Worm (Caenorhabditis elegans): Measurements from ENCODE around the gene pbs-6.

Gene pbs-6

ce11 chrIII:8278801-8279200 lies 34.9 kb upstream of the pbs-6 start, which contains the start of gene mig-10:
mig-10 (plus strand) TSS chrIII:8279101.
- TF ChIP-seq nhr-10 (tag; optimal IDR thresholded peaks at IDR 0.05) (no peak), gmeb-1 (tag; optimal IDR thresholded peaks at IDR 0.05) (no peak), blmp-1 (tag; optimal IDR thresholded peaks at IDR 0.05; ENCODE audit: insufficient read depth) (no peak), nhr-25 (tag; optimal IDR thresholded peaks at IDR 0.05) (no peak), R02D3.7 (tag; optimal IDR thresholded peaks at IDR 0.05) (no peak), nhr-11 (tag; optimal IDR thresholded peaks at IDR 0.05) (no peak), Y55F3AM.14 (GFP tag; optimal IDR thresholded peaks at IDR 0.05) (no peak), unc-55 (GFP tag; optimal IDR thresholded peaks at IDR 0.05) (no peak), skn-1 (tag; optimal IDR thresholded peaks at IDR 0.05) (no peak)

ce11 chrIII:8275871-8276270 lies 32.0 kb upstream of the pbs-6 start, which contains the start of gene clec-160:
clec-160 (minus strand) TSS chrIII:8275971.
- no peak for TF ChIP-seq C34F6.9 (tag; optimal IDR thresholded peaks at IDR 0.05)
- no peak for TF ChIP-seq R02D3.7 (tag; optimal IDR thresholded peaks at IDR 0.05)
- no peak for TF ChIP-seq elt-1 (tag; optimal IDR thresholded peaks at IDR 0.05)
- no peak for TF ChIP-seq lsy-2 (tag; optimal IDR thresholded peaks at IDR 0.05)
- no peak for TF ChIP-seq ama-1 (optimal IDR thresholded peaks at IDR 0.05)

DNA sequence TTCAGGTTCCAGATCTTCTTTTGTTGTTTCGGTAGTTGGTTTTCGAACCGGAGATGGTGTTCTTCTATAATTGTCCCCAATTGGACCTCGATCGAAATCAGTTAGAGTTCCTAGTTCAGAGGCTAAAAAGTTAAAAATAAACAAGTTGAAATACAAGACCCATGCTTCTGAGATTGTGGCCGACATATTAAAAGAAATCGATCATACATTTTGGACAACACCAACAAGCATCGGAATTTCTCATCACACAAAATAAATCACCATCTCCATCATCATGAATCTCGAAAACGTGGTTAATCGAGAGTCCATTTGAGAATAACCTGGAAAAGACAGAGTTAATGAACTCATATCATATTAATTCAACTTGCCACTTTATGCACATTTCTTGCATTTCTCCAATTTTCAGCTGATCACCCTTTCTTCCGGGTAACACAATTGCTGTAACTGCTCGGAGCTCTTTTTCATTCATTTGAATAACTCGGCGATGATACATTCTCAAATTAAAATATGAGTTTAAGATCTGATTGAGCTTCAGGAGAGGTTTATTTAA lies 27.9 kb upstream of the pbs-6 start, which contains the start of the genes mps-4 and F09G8.10:
Gene mps-4, minus strand, starts transcription at position 101 of the 550 bp plus-strand sequence.
Gene F09G8.10, minus strand, starts transcription at position 500 of the 550 bp plus-strand sequence.
- TF ChIP-seq fos-1 (tag; optimal IDR thresholded peaks at IDR 0.05) (no peak), mbf-1 (tag; optimal IDR thresholded peaks at IDR 0.05) (no peak), mdl-1 (tag; optimal IDR thresholded peaks at IDR 0.05) (no peak), zag-1 (tag; optimal IDR thresholded peaks at IDR 0.05) (no peak), nhr-12 (tag; optimal IDR thresholded peaks at IDR 0.05) (no peak), elt-3 (tag; optimal IDR thresholded peaks at IDR 0.05) (no peak), dmd-4 (tag; optimal IDR thresholded peaks at IDR 0.05) (no peak), nhr-129 (tag; optimal IDR thresholded peaks at IDR 0.05) (no peak), nhr-11 (tag; optimal IDR thresholded peaks at IDR 0.05) (no peak)

DNA sequence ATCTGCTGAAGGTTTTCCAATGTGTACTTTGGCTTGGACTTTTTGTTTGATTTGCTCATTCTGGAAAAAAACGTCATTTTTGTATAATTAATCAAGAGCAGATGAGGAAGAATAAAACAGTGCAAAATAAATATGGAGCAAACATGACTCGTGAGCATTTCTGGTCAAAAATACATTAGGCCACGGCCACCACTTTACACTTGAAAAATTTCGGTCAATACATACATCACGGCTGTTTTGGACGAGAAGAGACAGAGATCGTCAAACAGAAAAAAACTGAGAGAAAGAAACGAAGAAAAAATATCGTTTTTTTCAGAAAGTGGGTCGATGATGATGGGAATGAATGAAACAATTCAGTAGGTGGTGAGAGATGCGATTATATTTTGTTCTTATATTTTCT lies 24.4 kb upstream of the pbs-6 start, which contains the start of the genes F09G8.7 and crn-7:
Gene F09G8.7, minus strand, starts transcription at position 60 of the 400 bp plus-strand sequence.
Gene crn-7, plus strand, starts transcription at position 236 of the 400 bp plus-strand sequence.
- no peak for TF ChIP-seq ceh-16 (tag; optimal IDR thresholded peaks at IDR 0.05)
- peak; percentile 20 for TF ChIP-seq fos-1 (tag; optimal IDR thresholded peaks at IDR 0.05)
- TF ChIP-seq unc-55 (GFP tag; optimal IDR thresholded peaks at IDR 0.05), result peak; percentile 8
- peak; percentile 51 for TF ChIP-seq nhr-129 (tag; optimal IDR thresholded peaks at IDR 0.05)
- no peak for TF ChIP-seq nhr-11 (tag; optimal IDR thresholded peaks at IDR 0.05)
- no peak for TF ChIP-seq elt-1 (tag; optimal IDR thresholded peaks at IDR 0.05)
- no peak for TF ChIP-seq ZK546.5 (tag; optimal IDR thresholded peaks at IDR 0.05)
- peak; percentile 64 for TF ChIP-seq C34F6.9 (tag; optimal IDR thresholded peaks at IDR 0.05)
- TF ChIP-seq zag-1 (tag; optimal IDR thresholded peaks at IDR 0.05), result no peak
- peak in 1 of 2 experiments; percentile 47 for TF ChIP-seq lsy-2 (tag; optimal IDR thresholded peaks at IDR 0.05)
- no peak for TF ChIP-seq skn-1 (tag; optimal IDR thresholded peaks at IDR 0.05)

- TF ChIP-seq ztf-1 (GFP tag; conservative IDR thresholded peaks at IDR 0.05) (no peak), ztf-4 (tag; optimal IDR thresholded peaks at IDR 0.05) (no peak), nhr-12 (tag; optimal IDR thresholded peaks at IDR 0.05) (no peak), unc-55 (GFP tag; optimal IDR thresholded peaks at IDR 0.05) (peak; percentile 53), blmp-1 (tag; optimal IDR thresholded peaks at IDR 0.05; ENCODE audit: insufficient read depth) (peak; percentile 29), dmd-4 (tag; optimal IDR thresholded peaks at IDR 0.05) (no peak), mab-5 (tag; optimal IDR thresholded peaks at IDR 0.05) (no peak), nhr-237 (tag; optimal IDR thresholded peaks at IDR 0.05) (no peak), egl-27 (tag; optimal IDR thresholded peaks at IDR 0.05) (no peak), unc-62 (GFP tag; optimal IDR thresholded peaks at IDR 0.05) (no peak), crh-2 (tag; optimal IDR thresholded peaks at IDR 0.05) (peak; percentile 8), aly-2 (tag; optimal IDR thresholded peaks at IDR 0.05) (no peak)
These were observed 21.9 kb upstream of the pbs-6 start, which contains the start of gene mrps-9 for ce11 chrIII:8265753-8266152. mrps-9 (plus strand) TSS chrIII:8266062.

DNA sequence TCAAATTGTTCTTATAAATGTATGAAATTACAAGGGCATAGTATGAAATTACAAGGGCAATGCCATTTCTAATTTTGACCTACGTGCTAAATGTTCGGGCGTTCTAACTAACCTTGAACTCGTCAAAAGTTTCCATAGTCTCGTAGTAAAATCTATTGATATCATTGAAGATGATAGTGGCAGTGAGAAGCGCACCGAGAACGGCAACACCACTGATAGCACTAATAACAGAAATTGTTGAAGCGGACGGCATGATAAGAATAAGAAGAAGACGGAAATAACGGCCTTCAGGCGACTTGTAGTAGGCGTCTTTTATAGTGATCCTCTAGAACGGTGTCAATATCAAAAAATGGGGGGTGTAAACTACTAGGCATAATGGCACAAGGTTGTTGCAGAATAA lies 19.5 kb upstream of the pbs-6 start, which contains the start of gene col-91:
Gene col-91, minus strand, starts transcription at position 288 of the 400 bp plus-strand sequence.
- TF ChIP-seq dmd-4 (tag; optimal IDR thresholded peaks at IDR 0.05) (no peak), nhr-23 (tag; optimal IDR thresholded peaks at IDR 0.05) (no peak), lin-11 (tag; optimal IDR thresholded peaks at IDR 0.05) (no peak), elt-1 (tag; optimal IDR thresholded peaks at IDR 0.05) (no peak), nhr-25 (tag; optimal IDR thresholded peaks at IDR 0.05) (peak; percentile 16), nhr-6 (tag; optimal IDR thresholded peaks at IDR 0.05) (no peak), sma-9 (GFP tag; optimal IDR thresholded peaks at IDR 0.05) (no peak), sma-9 (tag; optimal IDR thresholded peaks at IDR 0.05) (no peak), F13H6.1 (tag; optimal IDR thresholded peaks at IDR 0.05) (no peak), gmeb-1 (tag; optimal IDR thresholded peaks at IDR 0.05) (no peak), snpc-4 (tag; optimal IDR thresholded peaks at IDR 0.05) (no peak), mdl-1 (tag; optimal IDR thresholded peaks at IDR 0.05) (no peak), nhr-21 (tag; optimal IDR thresholded peaks at IDR 0.05) (peak; percentile 1), aly-2 (tag; optimal IDR thresholded peaks at IDR 0.05) (no peak), ztf-4 (tag; optimal IDR thresholded peaks at IDR 0.05) (no peak), lin-13 (GFP tag; optimal IDR thresholded peaks at IDR 0.05) (no peak), skn-1 (tag; optimal IDR thresholded peaks at IDR 0.05) (no peak)

Measured in whole organism, L2 larva.